Worm (Caenorhabditis elegans) whole organism, midembryonic: Measurements from ENCODE around the gene tag-123.

Experiments
- T22C8.4 ChIP-seq: fragments of 200-800 bp; sonication (Bioruptor generic); IDR thresholded peaks from 2 replicates; pipeline ENCODE4 v1.3.6; 2022; ENCODE audit warnings: missing genetic modification characterization, missing compliant biosample characterization
- flt-1 ChIP-seq: fragments of 200-800 bp; sonication (Bioruptor generic); IDR thresholded peaks from 2 replicates; pipeline ENCODE4 v1.3.6; 2022; ENCODE audit warnings: missing genetic modification characterization, missing compliant biosample characterization
- klf-2 ChIP-seq: fragments of 200-800 bp; sonication (Bioruptor generic); conservative IDR thresholded peaks from 2 replicates; pipeline ENCODE4 v1.3.6; 2022; ENCODE audit warnings: missing genetic modification reagents, missing genetic modification characterization, missing compliant biosample characterization
- med-1 ChIP-seq: sonication (generic microtip); optimal IDR thresholded peaks from 2 replicates; lab custom pipeline; 2017; ENCODE audit warnings: missing genetic modification characterization, mild to moderate bottlenecking, missing compliant biosample characterization, antibody characterized with exemption, missing genetic modification reagents; ENCODE audit not compliant: insufficient read depth
- ztf-23 ChIP-seq: fragments of 200-800 bp; sonication (Bioruptor generic); IDR thresholded peaks from 2 replicates; pipeline ENCODE4 v1.3.6; 2022; ENCODE audit warnings: missing genetic modification reagents, missing genetic modification characterization, missing compliant biosample characterization
- ztf-29 ChIP-seq: fragments of 200-800 bp; sonication (Bioruptor generic); IDR thresholded peaks from 2 replicates; pipeline ENCODE4 v1.3.6; 2022; ENCODE audit warnings: missing genetic modification reagents, missing genetic modification characterization, missing compliant biosample characterization

ce11 chrX:8459789-8460188 is 37.9 kb upstream of the tag-123 start:
- TF ChIP-seq ztf-23 (GFP tag; lab: Robert Waterston, UW): no peak
- TF ChIP-seq klf-2: no peak
- no peak for TF ChIP-seq flt-1 (GFP tag; lab: Robert Waterston, UW)
- TF ChIP-seq med-1 (GFP tag; lab: Kevin White, UChicago): no peak
- no peak for TF ChIP-seq ztf-29 (GFP tag; lab: Robert Waterston, UW)
- TF ChIP-seq T22C8.4 (GFP tag; lab: Robert Waterston, UW): no peak
